Worm (Caenorhabditis elegans): Measurements from ENCODE around the gene srw-115.
"Not testable (repeated sequence)": the region's sequence is repeated elsewhere in the genome, so short reads cannot be mapped to it uniquely, and the experiment has no call there.

The srw-115 gene

ce11 chrV:2955342-2955741, 38.4 kb downstream of the srw-115 start, which contains the start of gene srh-248:
TSS of gene srh-248 (minus strand) at chrV:2955442.
- not testable (repeated sequence) for TF ChIP-seq B0310.2 (tag; optimal IDR thresholded peaks at IDR 0.05); pes-1 (GFP tag; IDR thresholded peaks at IDR 0.05); hmg-4 (GFP tag; optimal IDR thresholded peaks at IDR 0.05)

- TF ChIP-seq tbx-37 (GFP tag; conservative IDR thresholded peaks at IDR 0.05); ets-7 (tag; optimal IDR thresholded peaks at IDR 0.05); flt-1 (GFP tag; IDR thresholded peaks at IDR 0.05): not testable (repeated sequence)
Observed at ce11 chrV:2952102-2952501, 41.6 kb downstream of the srw-115 start, which contains the start of gene srw-122. TSS of gene srw-122 (minus strand) at chrV:2952202.

- TF ChIP-seq F13C5.2 (tag; optimal IDR thresholded peaks at IDR 0.05) (no peak), tbx-37 (GFP tag; conservative IDR thresholded peaks at IDR 0.05) (no peak), tbx-11 (GFP tag; IDR thresholded peaks at IDR 0.05) (no peak), ama-1 (optimal IDR thresholded peaks at IDR 0.05) (no peak), hmg-4 (GFP tag; optimal IDR thresholded peaks at IDR 0.05) (no peak), ceh-36 (tag; optimal IDR thresholded peaks at IDR 0.05) (no peak), ceh-13 (GFP tag; optimal IDR thresholded peaks at IDR 0.05) (no peak), aly-1 (tag; optimal IDR thresholded peaks at IDR 0.05) (no peak), ets-7 (tag; optimal IDR thresholded peaks at IDR 0.05) (no peak), flt-1 (GFP tag; IDR thresholded peaks at IDR 0.05) (no peak)
Observed at ce11 chrV:2945602-2946001, 48.1 kb downstream of the srw-115 start, which contains the start of gene srh-87. TSS of gene srh-87 (minus strand) at chrV:2945702.

- no peak for TF ChIP-seq ama-1 (optimal IDR thresholded peaks at IDR 0.05)
- no peak for TF ChIP-seq scrt-1 (GFP tag; IDR thresholded peaks at IDR 0.05)
- no peak for TF ChIP-seq hmbx-1 (tag; optimal IDR thresholded peaks at IDR 0.05)
- TF ChIP-seq F13C5.2 (tag; optimal IDR thresholded peaks at IDR 0.05), result no peak
- TF ChIP-seq ceh-36 (tag; optimal IDR thresholded peaks at IDR 0.05), result no peak
- TF ChIP-seq aly-1 (tag; optimal IDR thresholded peaks at IDR 0.05), result no peak
- no peak for TF ChIP-seq ceh-13 (GFP tag; optimal IDR thresholded peaks at IDR 0.05)
- no peak for TF ChIP-seq hnd-1 (tag; optimal IDR thresholded peaks at IDR 0.05)
- no peak for TF ChIP-seq sea-1 (GFP tag; conservative IDR thresholded peaks at IDR 0.05)
- TF ChIP-seq pes-1 (GFP tag; IDR thresholded peaks at IDR 0.05), result no peak
- TF ChIP-seq hmg-4 (GFP tag; optimal IDR thresholded peaks at IDR 0.05), result no peak
- TF ChIP-seq B0310.2 (tag; optimal IDR thresholded peaks at IDR 0.05), result no peak
- TF ChIP-seq tra-4 (tag; optimal IDR thresholded peaks at IDR 0.05), result no peak
- TF ChIP-seq tbx-37 (GFP tag; conservative IDR thresholded peaks at IDR 0.05), result no peak
- no peak for TF ChIP-seq flt-1 (GFP tag; IDR thresholded peaks at IDR 0.05)
- TF ChIP-seq ets-7 (tag; optimal IDR thresholded peaks at IDR 0.05), result no peak
- no peak for TF ChIP-seq tbx-11 (GFP tag; IDR thresholded peaks at IDR 0.05)
Observed at ce11 chrV:2943859-2944258, 49.9 kb downstream of the srw-115 start, which contains the start of gene srw-137. TSS of gene srw-137 (minus strand) at chrV:2943959.

All from whole organism, early embryonic.